Worm (Caenorhabditis elegans) whole organism, early embryonic: ENCODE measurements around the gene B0244.7.

Experiments
- B0310.2 ChIP-seq: sonication (generic microtip); optimal IDR thresholded peaks from 2 replicates; lab custom pipeline; 2016; ENCODE audit warnings: mild to moderate bottlenecking, missing genetic modification characterization, missing compliant biosample characterization
- aly-1 ChIP-seq: sonication (generic microtip); optimal IDR thresholded peaks from 2 replicates; lab custom pipeline; 2016; ENCODE audit warnings: missing genetic modification characterization, missing compliant biosample characterization
- ama-1 ChIP-seq: fragments of 150-350 bp; optimal IDR thresholded peaks from 2 replicates; lab custom pipeline; 2014
- ceh-36 ChIP-seq: sonication (generic microtip); optimal IDR thresholded peaks from 2 replicates; lab custom pipeline; 2016; ENCODE audit warnings: missing genetic modification characterization, inconsistent platforms, missing compliant biosample characterization
- flt-1 ChIP-seq: fragments of 200-800 bp; sonication (Bioruptor generic); IDR thresholded peaks from 2 replicates; pipeline ENCODE4 v1.3.6; 2022; ENCODE audit warnings: missing genetic modification characterization, missing compliant biosample characterization
- pes-1 ChIP-seq: fragments of 200-800 bp; sonication (Bioruptor generic); IDR thresholded peaks from 2 replicates; pipeline ENCODE4 v1.3.6; 2022; ENCODE audit warnings: missing genetic modification reagents, missing genetic modification characterization, missing compliant biosample characterization
- scrt-1 ChIP-seq: fragments of 200-800 bp; sonication (Bioruptor generic); IDR thresholded peaks from 2 replicates; pipeline ENCODE4 v1.3.6; 2022; ENCODE audit warnings: missing genetic modification characterization, missing compliant biosample characterization
- tbx-11 ChIP-seq: fragments of 200-800 bp; sonication (Bioruptor generic); IDR thresholded peaks from 2 replicates; pipeline ENCODE4 v1.3.6; 2022; ENCODE audit warnings: missing genetic modification characterization, missing compliant biosample characterization

DNA sequence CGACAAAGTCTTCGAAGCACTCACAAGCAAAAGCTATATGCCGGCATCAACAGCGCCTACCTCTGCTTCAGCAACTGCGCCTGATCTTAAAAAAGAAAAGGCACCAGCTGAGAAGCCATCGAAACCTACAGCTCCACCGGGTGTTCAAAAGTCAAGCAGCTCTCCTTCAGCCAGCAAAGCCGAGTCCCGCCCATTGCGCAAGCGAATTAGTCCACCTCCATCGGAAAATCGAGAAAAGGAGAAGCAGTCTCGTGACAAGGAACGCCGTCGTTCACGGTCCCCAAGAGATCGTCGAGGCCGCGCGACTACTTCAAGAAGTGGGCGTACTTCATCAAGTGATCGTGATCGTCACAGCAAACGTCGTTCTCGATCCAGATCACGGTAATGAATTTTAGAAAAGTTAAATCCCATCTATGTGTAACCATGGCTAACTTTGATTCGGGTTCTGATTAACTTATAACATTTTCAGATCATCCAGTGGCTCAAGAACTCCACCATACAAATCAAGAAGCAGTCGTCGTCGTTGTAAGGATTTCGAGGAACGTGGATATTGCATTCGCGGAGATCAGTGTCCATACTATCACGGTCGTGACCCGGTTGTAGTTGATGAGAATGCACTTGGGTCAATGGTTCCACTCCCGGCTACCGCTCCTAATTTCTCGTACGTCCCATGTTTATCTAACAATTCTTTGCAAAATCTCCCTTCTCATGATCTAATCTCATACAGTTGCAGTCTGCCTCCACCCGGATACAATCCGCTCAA, 19.2 kb upstream of the B0244.7 start:
- TF ChIP-seq flt-1 (GFP tag; lab: Robert Waterston, UW): no peak
- TF ChIP-seq ama-1 (lab: Kevin White, UChicago): no peak
- TF ChIP-seq pes-1 (GFP tag; lab: Robert Waterston, UW): no peak
- TF ChIP-seq ceh-36 (tag; lab: Kevin White, UChicago): no peak
- no peak for TF ChIP-seq B0310.2 (tag; lab: Kevin White, UChicago)
- no peak for TF ChIP-seq tbx-11
- no peak for TF ChIP-seq aly-1 (tag; lab: Kevin White, UChicago)
- TF ChIP-seq scrt-1 (GFP tag; lab: Robert Waterston, UW): no peak
